Worm (Caenorhabditis elegans) whole organism, midembryonic: ENCODE results near the gene K04A8.20.

Experiments
- med-1 ChIP-seq: sonication (generic microtip); optimal IDR thresholded peaks from 2 replicates; lab custom pipeline; 2017; ENCODE audit warnings: missing genetic modification characterization, mild to moderate bottlenecking, missing compliant biosample characterization, antibody characterized with exemption, missing genetic modification reagents; ENCODE audit not compliant: insufficient read depth
- tab-1 ChIP-seq: fragments of 200-800 bp; sonication (Bioruptor generic); IDR thresholded peaks from 2 replicates; pipeline ENCODE4 v1.3.6; 2022; ENCODE audit warnings: missing genetic modification characterization, missing compliant biosample characterization
- ztf-23 ChIP-seq: fragments of 200-800 bp; sonication (Bioruptor generic); IDR thresholded peaks from 2 replicates; pipeline ENCODE4 v1.3.6; 2022; ENCODE audit warnings: missing genetic modification reagents, missing genetic modification characterization, missing compliant biosample characterization

DNA sequence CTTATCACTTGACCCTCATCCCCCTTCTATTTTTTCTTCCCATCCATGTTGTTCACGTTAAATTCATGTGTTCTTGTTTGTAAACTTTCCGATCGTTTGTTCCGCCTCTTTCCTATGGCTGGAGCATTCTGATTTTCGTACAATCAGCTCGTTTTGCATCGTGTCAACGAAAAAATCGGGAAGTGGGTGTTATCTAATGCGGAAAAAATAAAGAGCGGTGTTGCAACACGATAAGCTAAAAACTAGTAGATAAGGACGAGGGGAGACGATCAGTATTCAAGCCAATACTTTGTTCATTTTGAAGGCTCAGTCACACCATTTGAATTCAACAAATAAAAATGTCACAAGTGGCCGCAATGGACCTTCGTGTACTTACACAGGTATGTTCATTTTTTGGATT lies 24.5 kb upstream of the K04A8.20 start, which contains the start of gene acs-1:
- no peak for TF ChIP-seq tab-1
- TF ChIP-seq med-1 (GFP tag; lab: Kevin White, UChicago): no peak
- no peak for TF ChIP-seq ztf-23 (GFP tag; lab: Robert Waterston, UW)
